Fruit fly (Drosophila melanogaster) whole organism, embryonic: ENCODE data around the gene SamDC.
A peak's percentile ranks its signal among the peaks of the same experiment; 100 is the strongest.

Experiments used
- BEAF-32 ChIP-seq: fragments of 200-800 bp; sonication (Bioruptor generic); optimal IDR thresholded peaks from 3 replicates; lab custom pipeline; 2017; ENCODE audit warnings: missing biosample characterization, missing genetic modification characterization, mild to moderate bottlenecking, moderate library complexity, missing genetic modification reagents
- CG11696 ChIP-seq: fragments of 200-800 bp; sonication (Bioruptor generic); IDR thresholded peaks from 2 replicates; pipeline ENCODE4 v1.3.6; 2022; ENCODE audit warnings: missing biosample characterization, missing genetic modification characterization
- CG12104 ChIP-seq: fragments of 200-800 bp; sonication (Bioruptor generic); optimal IDR thresholded peaks from 3 replicates; lab custom pipeline; 2016; ENCODE audit warnings: missing biosample characterization, missing genetic modification characterization
- CG12155 ChIP-seq: fragments of 200-800 bp; sonication (Bioruptor generic); optimal IDR thresholded peaks from 3 replicates; lab custom pipeline; 2016; ENCODE audit warnings: missing biosample characterization, missing genetic modification characterization
- CG12219 ChIP-seq: fragments of 200-800 bp; sonication (Bioruptor generic); optimal IDR thresholded peaks from 3 replicates; lab custom pipeline; 2018; ENCODE audit warnings: missing biosample characterization, mild to moderate bottlenecking, missing genetic modification characterization
- CG12299 ChIP-seq: fragments of 200-800 bp; sonication (Bioruptor generic); optimal IDR thresholded peaks from 2 replicates; lab custom pipeline; 2018; ENCODE audit warnings: missing biosample characterization, mild to moderate bottlenecking, missing genetic modification characterization
- CG14014 ChIP-seq: fragments of 200-800 bp; sonication (Bioruptor generic); IDR thresholded peaks from 2 replicates; pipeline ENCODE4 v1.3.6; 2022; ENCODE audit warnings: missing biosample characterization, missing genetic modification characterization
- CG15696 ChIP-seq: fragments of 200-800 bp; sonication (Bioruptor generic); optimal IDR thresholded peaks from 2 replicates; lab custom pipeline; 2019; ENCODE audit warnings: missing biosample characterization, mild to moderate bottlenecking, missing genetic modification characterization, moderate library complexity
- CG1647 ChIP-seq: fragments of 200-800 bp; sonication (Bioruptor generic); optimal IDR thresholded peaks from 3 replicates; lab custom pipeline; 2016; ENCODE audit warnings: missing biosample characterization, missing genetic modification characterization
- CG16779 ChIP-seq: fragments of 200-800 bp; sonication (Bioruptor generic); IDR thresholded peaks from 2 replicates; pipeline ENCODE4 v1.3.6; 2022; ENCODE audit warnings: missing biosample characterization, missing genetic modification characterization
- CG16863 ChIP-seq: fragments of 200-800 bp; sonication (Bioruptor generic); optimal IDR thresholded peaks from 3 replicates; lab custom pipeline; 2016; ENCODE audit warnings: missing biosample characterization, missing genetic modification characterization
- CG17328 ChIP-seq: fragments of 200-800 bp; sonication (Bioruptor generic); IDR thresholded peaks from 2 replicates; pipeline ENCODE4 v1.3.6; 2022; ENCODE audit warnings: missing biosample characterization, missing genetic modification characterization
- CG17612 ChIP-seq: fragments of 200-800 bp; sonication (Bioruptor generic); IDR thresholded peaks from 2 replicates; pipeline ENCODE4 v1.3.6; 2022; ENCODE audit warnings: missing biosample characterization, missing genetic modification characterization
- CG17829 ChIP-seq: fragments of 200-800 bp; optimal IDR thresholded peaks from 2 replicates; lab custom pipeline; 2019; ENCODE audit warnings: missing biosample characterization, mild to moderate bottlenecking, missing genetic modification characterization, moderate library complexity
- CG2116 ChIP-seq: fragments of 200-800 bp; sonication (Bioruptor generic); optimal IDR thresholded peaks from 3 replicates; lab custom pipeline; 2018; ENCODE audit warnings: missing biosample characterization, mild to moderate bottlenecking, missing genetic modification characterization
- CG2678 ChIP-seq: fragments of 200-800 bp; sonication (Bioruptor generic); optimal IDR thresholded peaks from 3 replicates; lab custom pipeline; 2019; ENCODE audit warnings: missing biosample characterization, mild to moderate bottlenecking, missing genetic modification characterization, moderate library complexity
- CG34376 ChIP-seq: fragments of 200-800 bp; sonication (Bioruptor generic); optimal IDR thresholded peaks from 2 replicates; lab custom pipeline; 2018; ENCODE audit warnings: missing biosample characterization, mild to moderate bottlenecking, missing genetic modification characterization
- CG3838 ChIP-seq: fragments of 200-800 bp; sonication (Bioruptor generic); optimal IDR thresholded peaks from 3 replicates; lab custom pipeline; 2016; ENCODE audit warnings: missing biosample characterization, missing genetic modification characterization
- CG5180 ChIP-seq: fragments of 200-800 bp; sonication (Bioruptor generic); optimal IDR thresholded peaks from 3 replicates; lab custom pipeline; 2017; ENCODE audit warnings: missing biosample characterization, missing genetic modification characterization, mild to moderate bottlenecking, moderate library complexity, missing genetic modification reagents
- CG5245 ChIP-seq: fragments of 200-800 bp; sonication (Bioruptor generic); optimal IDR thresholded peaks from 3 replicates; lab custom pipeline; 2016; ENCODE audit warnings: missing biosample characterization, missing genetic modification characterization
- CG6689 ChIP-seq: fragments of 200-800 bp; sonication (Bioruptor generic); IDR thresholded peaks from 2 replicates; pipeline ENCODE4 v1.3.6; 2022; ENCODE audit warnings: missing biosample characterization, missing genetic modification characterization
- CG7745 ChIP-seq: fragments of 200-800 bp; sonication (Bioruptor generic); optimal IDR thresholded peaks from 2 replicates; lab custom pipeline; 2018; ENCODE audit warnings: missing biosample characterization, mild to moderate bottlenecking, missing genetic modification characterization, moderate library complexity
- CG8944 ChIP-seq: fragments of 200-800 bp; sonication (Bioruptor generic); optimal IDR thresholded peaks from 3 replicates; lab custom pipeline; 2016; ENCODE audit warnings: missing biosample characterization, missing genetic modification characterization
- CG9609 ChIP-seq: fragments of 200-800 bp; sonication (Bioruptor generic); optimal IDR thresholded peaks from 3 replicates; lab custom pipeline; 2016; ENCODE audit warnings: missing biosample characterization, missing genetic modification characterization
- CG9876 ChIP-seq: fragments of 200-800 bp; sonication (Bioruptor generic); optimal IDR thresholded peaks from 2 replicates; lab custom pipeline; 2016; ENCODE audit warnings: missing biosample characterization, missing genetic modification characterization
- Dad ChIP-seq: fragments of 200-800 bp; sonication (Bioruptor generic); optimal IDR thresholded peaks from 3 replicates; lab custom pipeline; 2016; ENCODE audit warnings: missing biosample characterization, missing genetic modification characterization
- Dek ChIP-seq: fragments of 200-800 bp; sonication (Bioruptor generic); optimal IDR thresholded peaks from 3 replicates; lab custom pipeline; 2019; ENCODE audit warnings: missing biosample characterization, mild to moderate bottlenecking, missing genetic modification characterization, moderate library complexity
- Eip74EF ChIP-seq, 2 experiments: fragments of 200-800 bp in 1 of 2; fragments of >200 bp in 1 of 2; sonication (Bioruptor generic) in 1 of 2; optimal IDR thresholded peaks; 2 replicates each; lab custom pipeline; 2017 to 2019; ENCODE audit warnings: missing biosample characterization in 2 of 2, missing genetic modification characterization in 2 of 2, mild to moderate bottlenecking in 1 of 2, moderate library complexity in 1 of 2
- Fer3 ChIP-seq: fragments of 200-800 bp; sonication (Bioruptor generic); optimal IDR thresholded peaks from 2 replicates; lab custom pipeline; 2018; ENCODE audit warnings: missing biosample characterization, mild to moderate bottlenecking, missing genetic modification characterization, moderate library complexity
- HLH3B ChIP-seq: fragments of 200-800 bp; sonication (Bioruptor generic); IDR thresholded peaks from 2 replicates; pipeline ENCODE4 v1.3.6; 2022; ENCODE audit warnings: missing biosample characterization, missing genetic modification characterization
- Max ChIP-seq: fragments of 200-800 bp; sonication (Bioruptor generic); optimal IDR thresholded peaks from 2 replicates; lab custom pipeline; 2016; ENCODE audit warnings: missing biosample characterization, mild to moderate bottlenecking, missing genetic modification characterization
- NK7.1 ChIP-seq: fragments of 200-800 bp; sonication (Bioruptor generic); optimal IDR thresholded peaks from 3 replicates; lab custom pipeline; 2016; ENCODE audit warnings: missing biosample characterization, missing genetic modification characterization
- Sox102F ChIP-seq: fragments of 200-800 bp; sonication (Bioruptor generic); optimal IDR thresholded peaks from 2 replicates; lab custom pipeline; 2018; ENCODE audit warnings: missing biosample characterization, mild to moderate bottlenecking, missing genetic modification characterization, moderate library complexity
- Ssrp ChIP-seq: fragments of 200-800 bp; sonication (Bioruptor generic); optimal IDR thresholded peaks from 2 replicates; lab custom pipeline; 2018; ENCODE audit warnings: missing biosample characterization, mild to moderate bottlenecking, missing genetic modification characterization, moderate library complexity
- Usf ChIP-seq: fragments of 200-800 bp; sonication (Bioruptor generic); optimal IDR thresholded peaks from 2 replicates; lab custom pipeline; 2017; ENCODE audit warnings: missing genotype, missing biosample characterization, missing genetic modification characterization
- az2 ChIP-seq: fragments of 200-800 bp; sonication (Bioruptor generic); optimal IDR thresholded peaks from 3 replicates; lab custom pipeline; 2016; ENCODE audit warnings: missing biosample characterization, missing genetic modification characterization
- br ChIP-seq: fragments of >200 bp; optimal IDR thresholded peaks from 2 replicates; lab custom pipeline; 2017
- chif ChIP-seq, 2 experiments: fragments of 200-800 bp; sonication (Bioruptor generic); optimal IDR thresholded peaks; 3 replicates each; lab custom pipeline; 2016; ENCODE audit warnings: missing biosample characterization in 2 of 2, missing genetic modification characterization in 2 of 2
- crc ChIP-seq: fragments of 200-800 bp; sonication (Bioruptor generic); optimal IDR thresholded peaks from 2 replicates; lab custom pipeline; 2016; ENCODE audit warnings: missing biosample characterization, missing genetic modification characterization
- danr ChIP-seq: fragments of 200-800 bp; sonication (Bioruptor generic); IDR thresholded peaks from 2 replicates; pipeline ENCODE4 v1.3.6; 2022; ENCODE audit warnings: missing biosample characterization, missing genetic modification characterization
- fd102C ChIP-seq: fragments of 200-800 bp; sonication (Bioruptor generic); optimal IDR thresholded peaks from 2 replicates; lab custom pipeline; 2018; ENCODE audit warnings: missing biosample characterization, mild to moderate bottlenecking, missing genetic modification characterization, moderate library complexity
- fu2 ChIP-seq: fragments of 200-800 bp; sonication (Bioruptor generic); optimal IDR thresholded peaks from 2 replicates; lab custom pipeline; 2016; ENCODE audit warnings: missing biosample characterization, missing genetic modification characterization
- gt ChIP-seq: fragments of 200-800 bp; sonication (Bioruptor generic); IDR thresholded peaks from 2 replicates; pipeline ENCODE4 v1.3.6; 2022; ENCODE audit warnings: missing biosample characterization, missing genetic modification characterization
- hb ChIP-seq: fragments of 200-800 bp; sonication (Bioruptor generic); IDR thresholded peaks from 3 replicates; pipeline ENCODE4 v1.3.6; 2022; ENCODE audit warnings: missing biosample characterization, missing genetic modification characterization; ENCODE audit not compliant: partially characterized antibody
- mam ChIP-seq: fragments of 200-800 bp; sonication (Bioruptor generic); optimal IDR thresholded peaks from 3 replicates; lab custom pipeline; 2016; ENCODE audit warnings: missing biosample characterization, missing genetic modification characterization
- oc ChIP-seq: fragments of 200-800 bp; sonication (Bioruptor generic); optimal IDR thresholded peaks from 2 replicates; lab custom pipeline; 2018; ENCODE audit warnings: missing biosample characterization, mild to moderate bottlenecking, missing genetic modification characterization, moderate library complexity
- pnt ChIP-seq: fragments of 200-800 bp; sonication (Bioruptor generic); optimal IDR thresholded peaks from 3 replicates; lab custom pipeline; 2016; ENCODE audit warnings: missing biosample characterization, missing genetic modification characterization
- psq ChIP-seq: fragments of 200-800 bp; sonication (Bioruptor generic); optimal IDR thresholded peaks from 2 replicates; lab custom pipeline; 2017; ENCODE audit warnings: missing biosample characterization, missing genetic modification characterization
- ranshi ChIP-seq: fragments of 200-800 bp; sonication (Bioruptor generic); IDR thresholded peaks from 2 replicates; pipeline ENCODE4 v1.3.6; 2022; ENCODE audit warnings: missing biosample characterization, missing genetic modification characterization
- tap ChIP-seq: fragments of 200-800 bp; optimal IDR thresholded peaks from 3 replicates; lab custom pipeline; 2019; ENCODE audit warnings: missing biosample characterization, mild to moderate bottlenecking, missing genetic modification characterization, moderate library complexity
- tio ChIP-seq: fragments of 200-800 bp; sonication (Bioruptor generic); optimal IDR thresholded peaks from 2 replicates; lab custom pipeline; 2017; ENCODE audit warnings: missing biosample characterization, missing genetic modification characterization, inconsistent platforms
- tx ChIP-seq: fragments of 200-800 bp; sonication (Bioruptor generic); optimal IDR thresholded peaks from 2 replicates; lab custom pipeline; 2016; ENCODE audit warnings: missing biosample characterization, missing genetic modification characterization

The SamDC gene

DNA sequence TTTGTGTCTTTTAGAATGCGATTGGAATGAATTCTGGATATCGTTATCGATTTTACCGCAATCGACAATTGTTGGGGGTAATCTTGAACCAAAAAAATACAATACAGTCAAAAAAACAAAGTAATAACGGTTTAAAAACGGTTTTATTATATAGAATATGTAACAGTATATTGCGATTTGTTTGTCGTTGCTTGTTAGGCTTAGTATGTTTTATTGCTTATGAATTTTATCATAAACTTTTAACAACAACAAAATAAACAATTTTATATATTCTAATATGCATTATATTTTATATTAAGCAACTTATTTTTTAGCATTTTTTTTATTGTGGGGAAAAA, 39.5 kb upstream of the SamDC start, which contains the start of gene CYLD (continued):
- TF ChIP-seq fu2 (GFP tag; lab: Kevin White, UChicago) (no peak), danr (GFP tag; lab: Robert Waterston, UW) (no peak), Max (peak; percentile 29), CG9876 (GFP tag; lab: Kevin White, UChicago) (no peak), CG7745 (tag; lab: Kevin White, UChicago) (no peak), CG2116 (GFP tag; lab: Kevin White, UChicago) (peak; percentile 67), oc (tag; lab: Kevin White, UChicago) (no peak), tap (tag; lab: Kevin White, UChicago) (peak; percentile 68), pnt (peak; percentile 2), CG1647 (GFP tag; lab: Kevin White, UChicago) (no peak), CG16863 (GFP tag; lab: Kevin White, UChicago) (peak; percentile 14), HLH3B (GFP tag; lab: Robert Waterston, UW) (peak; percentile 44; the same call in 1 of the 2 replicates), Dek (tag; lab: Kevin White, UChicago) (no peak), Dad (GFP tag; lab: Kevin White, UChicago) (no peak), CG9609 (GFP tag; lab: Kevin White, UChicago) (no peak), CG8944 (GFP tag; lab: Kevin White, UChicago) (no peak), CG34376 (peak; percentile 19), CG17829 (tag; lab: Kevin White, UChicago) (peak; percentile 85), CG2678 (peak; percentile 83), crc (GFP tag; lab: Kevin White, UChicago) (no peak), hb (GFP tag; lab: Robert Waterston, UW) (no peak), Eip74EF (GFP tag; optimal IDR thresholded peaks at IDR 0.05; lab: Kevin White, UChicago) (peak in 1 of 2 experiments; percentile 64), CG16779 (no peak), CG12155 (GFP tag; lab: Kevin White, UChicago) (peak; percentile 41), CG3838 (GFP tag; lab: Kevin White, UChicago) (peak; percentile 35), CG15696 (tag; lab: Kevin White, UChicago) (peak; percentile 49), Sox102F (GFP tag; lab: Kevin White, UChicago) (peak; percentile 84), Fer3 (tag; lab: Kevin White, UChicago) (peak; percentile 75), az2 (GFP tag; lab: Kevin White, UChicago) (peak; percentile 77), CG12219 (GFP tag; lab: Kevin White, UChicago) (peak; percentile 47), CG5245 (peak; percentile 44), CG5180 (GFP tag; lab: Kevin White, UChicago) (no peak), gt (no peak), CG12299 (tag; lab: Kevin White, UChicago) (peak; percentile 75), mam (peak; percentile 30), tx (GFP tag; lab: Kevin White, UChicago) (peak; percentile 25), CG17328 (GFP tag; lab: Robert Waterston, UW) (peak; percentile 82), CG12104 (GFP tag; lab: Kevin White, UChicago) (peak; percentile 15), CG11696 (GFP tag; lab: Robert Waterston, UW) (peak; percentile 40; the same call in 1 of the 2 replicates), CG6689 (GFP tag; lab: Robert Waterston, UW) (peak; percentile 70), fd102C (GFP tag; lab: Kevin White, UChicago) (no peak), chif (GFP tag; optimal IDR thresholded peaks at IDR 0.05; lab: Kevin White, UChicago) (peak in 1 of 2 experiments; percentile 8), Usf (no peak), tio (GFP tag; lab: Kevin White, UChicago) (peak; percentile 56), BEAF-32 (GFP tag; lab: Kevin White, UChicago) (peak; percentile 15), ranshi (GFP tag; lab: Robert Waterston, UW) (no peak; the same call in 1 of the 2 replicates), br (lab: Kevin White, UChicago) (no peak), Ssrp (tag; lab: Kevin White, UChicago) (peak; percentile 63), CG14014 (GFP tag; lab: Robert Waterston, UW) (peak; percentile 76; the same call in 1 of the 2 replicates), psq (GFP tag; lab: Kevin White, UChicago) (no peak), CG17612 (GFP tag; lab: Robert Waterston, UW) (no peak), NK7.1 (no peak)
